Worm (Caenorhabditis elegans) whole organism, L4/young adult: Measurements from ENCODE around the gene srw-59.
"Not testable (repeated sequence)": the region's sequence is repeated elsewhere in the genome, so short reads cannot be mapped to it uniquely, and the experiment has no call there.

Experiments
- W03F9.2 ChIP-seq: fragments of 150-350 bp; optimal IDR thresholded peaks from 2 replicates; lab custom pipeline; 2014; ENCODE audit warnings: missing biosample characterization, missing genetic modification characterization
- dao-5 ChIP-seq: sonication (generic microtip); optimal IDR thresholded peaks from 2 replicates; lab custom pipeline; 2016; ENCODE audit warnings: missing genotype, missing genetic modification characterization, moderate library complexity, missing compliant biosample characterization
- him-1 ChIP-seq: sonication (generic microtip); optimal IDR thresholded peaks from 2 replicates; lab custom pipeline; 2016; ENCODE audit warnings: missing genotype, missing genetic modification reagents, missing genetic modification characterization, missing compliant biosample characterization

srw-59 gene

DNA sequence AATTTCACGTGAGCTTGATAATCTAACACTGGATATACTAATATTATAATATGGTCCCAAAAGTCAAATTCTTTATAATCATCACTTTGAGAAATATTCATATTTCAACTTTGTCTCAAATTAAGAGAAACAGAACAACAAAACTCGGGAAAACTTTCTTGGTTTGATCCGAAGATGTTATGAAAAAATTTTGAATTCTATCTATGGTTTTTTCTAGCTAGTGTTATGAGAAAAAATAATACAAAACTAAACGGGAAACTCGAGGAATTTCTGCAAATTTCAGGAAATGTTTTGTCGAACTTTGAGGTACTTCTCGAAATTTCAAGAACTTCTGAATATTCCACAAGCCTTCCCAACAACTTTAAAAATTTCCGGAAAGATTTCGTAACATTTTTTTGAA, at the start of gene srw-59:
Gene srw-59, minus strand, starts transcription at position 101 of the 400 bp plus-strand sequence.
- TF ChIP-seq W03F9.2 (tag; lab: Kevin White, UChicago) (no peak), dao-5 (tag; lab: Kevin White, UChicago) (no peak), him-1 (no peak)

DNA sequence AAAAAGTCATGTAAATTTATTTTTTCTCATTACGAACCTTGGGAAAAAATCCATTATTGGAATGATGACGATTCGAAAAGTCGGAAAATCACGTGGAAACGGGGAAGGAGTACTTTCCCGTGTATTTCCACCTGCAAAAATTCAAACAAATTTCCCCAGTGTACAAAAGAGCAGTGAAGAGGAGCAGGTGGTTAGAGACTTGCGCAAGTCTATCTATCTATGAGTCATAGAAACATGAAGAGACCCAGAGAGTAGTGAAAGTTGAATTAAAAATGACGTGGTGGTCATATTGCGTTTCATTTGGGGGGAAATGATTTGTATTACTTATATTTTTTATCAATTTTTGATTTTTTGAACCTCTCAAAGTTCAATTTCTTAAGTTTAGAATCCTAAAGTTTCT, 49.6 kb upstream of the srw-59 start, which contains the start of gene nhr-50:
Gene nhr-50, minus strand, starts transcription at position 199 of the 400 bp plus-strand sequence.
- TF ChIP-seq dao-5 (tag; lab: Kevin White, UChicago) (no peak), W03F9.2 (tag; lab: Kevin White, UChicago) (no peak), him-1 (no peak)

DNA sequence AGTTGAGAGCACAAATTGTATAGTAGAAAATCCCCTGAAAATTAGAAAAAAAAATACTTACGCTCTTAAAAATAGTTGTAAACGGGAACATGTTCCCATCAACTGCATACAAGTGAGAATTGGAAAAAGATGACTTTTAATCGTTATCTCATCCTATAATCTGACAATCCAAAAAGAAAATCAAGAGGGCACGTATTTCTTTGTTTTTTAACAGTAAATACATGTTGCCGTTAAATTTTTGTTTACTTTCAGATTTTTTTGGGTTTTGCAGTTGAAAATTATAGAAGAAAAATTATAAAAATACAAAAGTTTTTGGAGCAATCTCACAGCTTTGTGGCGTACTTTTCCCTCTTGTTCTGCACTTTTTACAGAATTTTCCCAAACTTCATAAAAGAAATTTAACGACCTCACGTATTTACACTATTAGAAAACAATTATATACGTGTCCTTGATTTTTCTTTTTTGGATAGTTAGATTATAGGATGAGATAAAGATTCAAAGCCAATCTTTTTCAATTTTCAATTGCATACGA, 45.9 kb upstream of the srw-59 start, which contains the start of the genes C06C6.9 and C06C6.8:
Gene C06C6.9, minus strand, starts transcription at position 101 of the 532 bp plus-strand sequence.
Gene C06C6.8, plus strand, starts transcription at position 482 of the 532 bp plus-strand sequence.
- TF ChIP-seq dao-5 (tag; lab: Kevin White, UChicago) (no peak), him-1 (no peak), W03F9.2 (tag; lab: Kevin White, UChicago) (no peak)

ce11 chrV:15991850-15992249, 41.0 kb upstream of the srw-59 start, which contains the start of gene C06C6.7:
Gene C06C6.7 (plus strand): TSS chrV:15992150.
- TF ChIP-seq dao-5 (tag; lab: Kevin White, UChicago); him-1; W03F9.2 (tag; lab: Kevin White, UChicago): not testable (repeated sequence)

ce11 chrV:15988074-15988473, 37.3 kb upstream of the srw-59 start, which contains the start of gene F36G9.15:
Gene F36G9.15 (minus strand): TSS chrV:15988174.
- no peak for TF ChIP-seq W03F9.2 (tag; lab: Kevin White, UChicago)
- TF ChIP-seq dao-5 (tag; lab: Kevin White, UChicago): no peak

DNA sequence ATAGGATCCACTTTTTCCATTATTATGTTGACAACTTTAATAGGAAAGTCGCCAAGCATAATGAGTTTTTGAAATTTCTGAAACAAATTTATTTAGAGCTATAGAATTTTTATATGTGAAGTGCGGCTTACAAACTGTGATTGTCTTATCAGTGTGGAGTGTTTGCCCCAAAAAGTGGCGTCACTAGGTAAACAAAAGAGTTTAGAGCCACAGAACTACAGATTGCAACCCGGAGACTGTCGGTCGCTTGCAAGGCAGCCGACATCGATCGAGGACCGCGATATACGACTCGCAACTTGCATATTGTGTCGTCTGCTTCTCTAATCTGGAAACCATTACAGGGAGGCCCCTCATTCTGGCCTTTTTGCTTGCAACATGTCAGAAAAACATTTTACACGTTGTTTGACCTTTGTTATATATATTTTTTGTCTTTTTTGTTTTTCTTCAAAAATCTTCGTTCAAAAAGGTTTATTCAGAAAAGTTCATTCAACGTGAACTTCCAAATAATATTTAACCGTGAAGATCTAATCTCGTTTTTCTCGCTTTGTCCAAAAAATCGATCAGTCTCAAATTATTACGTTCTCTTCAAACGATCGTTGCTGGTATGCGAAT, 32.0 kb upstream of the srw-59 start, which contains the start of the genes fbxa-99 and F36G9.13:
Gene fbxa-99, minus strand, starts transcription at position 122 of the 612 bp plus-strand sequence.
Gene F36G9.13, plus strand, starts transcription at position 562 of the 612 bp plus-strand sequence.
- no peak for TF ChIP-seq dao-5 (tag; lab: Kevin White, UChicago)
- TF ChIP-seq W03F9.2 (tag; lab: Kevin White, UChicago): no peak

DNA sequence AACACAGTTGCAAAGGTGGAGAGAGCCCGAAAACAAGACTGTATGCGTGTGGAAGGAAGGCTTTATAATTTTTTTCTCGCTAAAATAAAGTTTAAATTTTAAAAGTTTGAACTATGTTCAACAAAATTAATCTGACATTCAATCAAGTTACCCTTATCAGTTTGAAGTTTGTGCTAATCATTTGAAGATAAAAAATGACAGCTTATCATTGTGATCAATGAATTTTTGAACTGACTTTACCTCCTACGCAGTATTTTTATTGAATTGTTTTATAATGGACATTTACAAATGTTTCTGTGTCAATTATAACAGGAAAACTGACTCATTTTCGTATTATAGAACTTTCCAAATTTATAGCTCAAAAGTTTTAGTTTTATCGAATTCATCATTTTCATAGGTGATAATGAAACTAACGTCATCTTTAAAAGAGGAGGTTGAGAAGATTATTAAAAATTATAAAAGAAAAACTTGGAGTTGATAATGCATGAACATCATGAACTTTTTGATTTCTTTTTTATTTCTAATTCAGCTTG, 27.5 kb upstream of the srw-59 start, which contains the start of gene oac-20:
Gene oac-20, plus strand, starts transcription at position 483 of the 533 bp plus-strand sequence.
- no peak for TF ChIP-seq him-1
- TF ChIP-seq W03F9.2 (tag; lab: Kevin White, UChicago): no peak
- TF ChIP-seq dao-5 (tag; lab: Kevin White, UChicago): no peak

ce11 chrV:15975845-15976244, 25.0 kb upstream of the srw-59 start, which contains the start of gene clec-232:
Gene clec-232 (plus strand): TSS chrV:15976145.
- TF ChIP-seq W03F9.2 (tag; lab: Kevin White, UChicago) (no peak), him-1 (no peak), dao-5 (tag; lab: Kevin White, UChicago) (no peak)

DNA sequence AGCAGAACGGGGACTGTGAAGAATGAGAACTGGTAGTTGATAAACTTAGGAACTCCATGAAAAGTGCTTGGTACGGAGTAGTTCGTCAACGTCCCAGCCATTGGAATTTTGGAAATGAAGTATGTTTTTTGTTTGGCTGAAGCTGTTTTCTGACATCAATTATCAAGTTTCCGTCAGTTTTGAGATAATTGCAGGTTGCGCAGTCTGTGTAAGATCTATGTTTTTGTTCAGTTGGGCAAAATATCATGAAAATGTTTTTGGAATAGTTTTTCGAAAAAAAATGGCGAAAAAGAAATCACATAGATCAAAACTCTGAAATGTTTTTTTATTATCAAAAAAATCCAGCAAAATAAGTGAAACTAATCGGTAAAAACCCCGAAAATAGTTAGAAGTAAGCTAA, 24.0 kb upstream of the srw-59 start, which contains the start of gene sru-22:
Gene sru-22, minus strand, starts transcription at position 101 of the 400 bp plus-strand sequence.
- TF ChIP-seq dao-5 (tag; lab: Kevin White, UChicago): no peak
- no peak for TF ChIP-seq W03F9.2 (tag; lab: Kevin White, UChicago)

DNA sequence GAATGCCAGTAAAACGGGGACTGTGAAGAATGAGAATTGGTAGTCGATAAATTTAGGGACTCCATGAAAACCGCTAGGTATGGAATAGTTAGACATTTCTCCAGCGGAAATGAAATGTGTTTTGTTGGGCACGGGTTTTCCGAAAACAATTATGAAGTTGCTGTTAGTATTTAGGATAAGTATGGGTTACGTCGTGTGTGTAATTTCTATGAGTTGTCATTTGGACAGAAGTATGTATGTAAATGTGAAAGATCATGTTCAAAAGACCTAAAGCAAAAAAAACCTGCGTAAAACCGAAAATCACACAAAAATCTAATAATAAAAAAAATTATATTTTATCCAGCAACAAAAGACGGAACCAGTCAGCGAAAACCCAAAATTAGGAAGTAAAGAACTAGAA, 21.7 kb upstream of the srw-59 start, which contains the start of gene sru-23:
Gene sru-23, minus strand, starts transcription at position 101 of the 400 bp plus-strand sequence.
- TF ChIP-seq dao-5 (tag; lab: Kevin White, UChicago): no peak
- TF ChIP-seq him-1: no peak
- TF ChIP-seq W03F9.2 (tag; lab: Kevin White, UChicago): no peak

- TF ChIP-seq dao-5 (tag; lab: Kevin White, UChicago): no peak
- no peak for TF ChIP-seq him-1
- TF ChIP-seq W03F9.2 (tag; lab: Kevin White, UChicago): no peak
Observed at ce11 chrV:15970820-15971219, 20.0 kb upstream of the srw-59 start.

DNA sequence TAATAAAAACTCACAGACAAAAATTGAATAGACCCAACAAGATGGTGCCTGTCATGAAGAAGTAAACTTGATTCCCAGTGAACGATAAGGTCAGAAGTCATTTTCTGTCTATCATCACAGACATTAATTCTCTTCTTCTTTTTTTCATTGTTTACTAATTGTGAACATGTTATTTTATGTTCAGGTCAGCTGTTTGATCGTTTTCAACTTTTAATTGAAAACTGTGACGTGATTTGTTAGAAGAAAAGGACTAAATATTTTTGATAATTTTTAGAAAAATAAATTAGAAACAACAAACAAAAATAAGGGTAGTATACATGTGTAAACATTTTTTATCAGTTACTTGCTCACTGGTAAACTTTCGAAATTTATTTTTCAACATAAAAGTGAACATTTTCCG, 18.9 kb upstream of the srw-59 start, which contains the start of gene F36G9.7:
Gene F36G9.7, minus strand, starts transcription at position 101 of the 400 bp plus-strand sequence.
- TF ChIP-seq him-1: no peak
- TF ChIP-seq W03F9.2 (tag; lab: Kevin White, UChicago): no peak
- no peak for TF ChIP-seq dao-5 (tag; lab: Kevin White, UChicago)

- TF ChIP-seq dao-5 (tag; lab: Kevin White, UChicago) (no peak), W03F9.2 (tag; lab: Kevin White, UChicago) (no peak), him-1 (no peak)
Observed at ce11 chrV:15967542-15967941, 16.7 kb upstream of the srw-59 start, which contains the start of gene sri-1. Gene sri-1 (minus strand): TSS chrV:15967642.
